Fruit fly (Drosophila melanogaster) whole organism, wandering third instar larva: ENCODE data around the gene Papss.
A peak's percentile ranks its signal among the peaks of the same experiment; 100 is the strongest.

Experiments used
- Abd-B ChIP-seq: fragments of >200 bp; optimal IDR thresholded peaks from 2 replicates; lab custom pipeline; 2017; ENCODE audit warnings: missing biosample characterization, missing genetic modification characterization
- GATAd ChIP-seq: sonication (Bioruptor generic); optimal IDR thresholded peaks from 2 replicates; lab custom pipeline; 2016; ENCODE audit warnings: missing biosample characterization, missing genetic modification characterization
- Mio ChIP-seq: sonication (Bioruptor generic); optimal IDR thresholded peaks from 2 replicates; lab custom pipeline; 2016; ENCODE audit warnings: missing biosample characterization, missing genetic modification characterization
- Myc ChIP-seq: fragments of >200 bp; optimal IDR thresholded peaks from 2 replicates; lab custom pipeline; 2017
- dsf ChIP-seq: sonication (Bioruptor generic); optimal IDR thresholded peaks from 2 replicates; lab custom pipeline; 2016; ENCODE audit warnings: missing biosample characterization, missing genetic modification characterization, borderline replicate concordance
- pan ChIP-seq: fragments of >200 bp; optimal IDR thresholded peaks from 2 replicates; lab custom pipeline; 2017
- psq ChIP-seq: fragments of 200-800 bp; sonication (Bioruptor generic); optimal IDR thresholded peaks from 3 replicates; lab custom pipeline; 2017; ENCODE audit warnings: missing biosample characterization, mild to moderate bottlenecking, missing genetic modification characterization, moderate library complexity
- usp ChIP-seq: fragments of >200 bp; optimal IDR thresholded peaks from 2 replicates; lab custom pipeline; 2017; ENCODE audit warnings: missing biosample characterization, missing genetic modification characterization

DNA sequence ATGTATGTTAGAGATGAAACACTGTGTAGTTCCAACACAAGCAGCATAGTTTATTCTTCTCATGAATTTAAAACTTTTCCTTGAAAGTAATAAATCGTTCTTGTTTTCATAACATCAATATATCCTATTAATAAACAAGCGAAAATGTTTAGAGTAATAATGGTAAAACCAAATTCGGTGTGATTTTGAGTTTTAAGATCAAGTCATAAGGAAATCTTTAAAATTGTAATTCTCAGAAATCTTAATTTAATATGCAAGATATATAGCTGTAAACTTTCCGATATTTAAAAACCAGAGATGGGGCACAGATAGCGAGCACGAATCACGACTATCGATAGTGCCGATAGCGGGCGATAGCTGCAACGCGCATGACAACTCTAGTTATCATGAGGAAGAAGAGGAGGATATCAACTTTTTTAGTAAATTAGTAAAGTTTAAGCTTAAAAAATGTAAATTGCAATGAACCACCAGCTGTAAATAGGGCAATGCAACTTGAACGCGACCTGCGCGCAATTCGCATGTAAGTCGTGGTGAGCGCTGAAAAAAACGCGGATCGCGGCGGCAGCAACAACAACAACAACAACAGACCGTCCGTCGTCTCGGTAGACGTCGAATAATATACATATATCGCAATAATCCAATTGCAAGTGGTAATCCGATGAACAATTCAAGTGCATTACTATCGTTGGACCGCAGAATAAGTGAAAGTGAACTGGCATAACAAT, 27.1 kb upstream of the Papss start, which contains the start of the genes Fibp and Deaf1:
- TF ChIP-seq Myc (lab: Kevin White, UChicago), result no peak
- TF ChIP-seq pan (lab: Kevin White, UChicago), result no peak
- no peak for TF ChIP-seq usp (GFP tag; lab: Kevin White, UChicago)
- peak; percentile 69 for TF ChIP-seq psq (GFP tag; lab: Kevin White, UChicago)
- TF ChIP-seq GATAd (GFP tag; lab: Kevin White, UChicago), result peak; percentile 82
- peak; percentile 50 for TF ChIP-seq dsf (GFP tag; lab: Kevin White, UChicago)
- no peak for TF ChIP-seq Abd-B (GFP tag; lab: Kevin White, UChicago)
- TF ChIP-seq Mio (GFP tag; lab: Kevin White, UChicago), result peak; percentile 8
